Fruit fly (Drosophila melanogaster) whole organism, embryonic: ENCODE measurements around the gene Hsp67Ba.

Experiments used
- Aef1 ChIP-seq: fragments of 200-800 bp; sonication (Bioruptor generic); IDR thresholded peaks from 3 replicates; pipeline ENCODE4 v1.3.6; 2022; ENCODE audit warnings: missing biosample characterization, missing genetic modification characterization
- CG12391 ChIP-seq: fragments of 200-800 bp; sonication (Bioruptor generic); optimal IDR thresholded peaks from 3 replicates; lab custom pipeline; 2018; ENCODE audit warnings: missing biosample characterization, mild to moderate bottlenecking, missing genetic modification characterization, moderate library complexity
- CG12942 ChIP-seq: fragments of 200-800 bp; sonication (Bioruptor generic); optimal IDR thresholded peaks from 3 replicates; lab custom pipeline; 2016; ENCODE audit warnings: missing biosample characterization, missing genetic modification characterization
- CG13424 ChIP-seq: fragments of 200-800 bp; sonication (Bioruptor generic); optimal IDR thresholded peaks from 2 replicates; lab custom pipeline; 2019; ENCODE audit warnings: missing biosample characterization, mild to moderate bottlenecking, missing genetic modification characterization, moderate library complexity
- CG13775 ChIP-seq: fragments of 200-800 bp; sonication (Bioruptor generic); optimal IDR thresholded peaks from 3 replicates; lab custom pipeline; 2017; ENCODE audit warnings: missing biosample characterization, mild to moderate bottlenecking, missing genetic modification characterization
- CG17568 ChIP-seq: fragments of 200-800 bp; sonication (Bioruptor generic); optimal IDR thresholded peaks from 2 replicates; lab custom pipeline; 2018; ENCODE audit warnings: missing biosample characterization, mild to moderate bottlenecking, missing genetic modification characterization, moderate library complexity
- CG2202 ChIP-seq: fragments of 200-800 bp; sonication (Bioruptor generic); optimal IDR thresholded peaks from 2 replicates; lab custom pipeline; 2018; ENCODE audit warnings: missing biosample characterization, mild to moderate bottlenecking, missing genetic modification characterization
- CG30431 ChIP-seq: fragments of 200-800 bp; sonication (Bioruptor generic); optimal IDR thresholded peaks from 2 replicates; lab custom pipeline; 2017; ENCODE audit warnings: missing biosample characterization, missing genetic modification characterization
- CG3163 ChIP-seq: fragments of 200-800 bp; sonication (Bioruptor generic); optimal IDR thresholded peaks from 3 replicates; lab custom pipeline; 2016; ENCODE audit warnings: missing biosample characterization, missing genetic modification characterization
- CG32772 ChIP-seq: fragments of 200-800 bp; sonication (Bioruptor generic); IDR thresholded peaks from 2 replicates; pipeline ENCODE4 v1.3.6; 2022; ENCODE audit warnings: missing biosample characterization, missing genetic modification characterization
- CG3281 ChIP-seq: fragments of 200-800 bp; sonication (Bioruptor generic); optimal IDR thresholded peaks from 3 replicates; lab custom pipeline; 2017; ENCODE audit warnings: missing biosample characterization, mild to moderate bottlenecking, missing genetic modification characterization
- CG3407 ChIP-seq: fragments of 200-800 bp; sonication (Bioruptor generic); optimal IDR thresholded peaks from 2 replicates; lab custom pipeline; 2018; ENCODE audit warnings: missing biosample characterization, mild to moderate bottlenecking, missing genetic modification characterization
- CG3726 ChIP-seq: fragments of 200-800 bp; sonication (Bioruptor generic); IDR thresholded peaks from 3 replicates; pipeline ENCODE4, ENCODE4 v1.3.6; 2022; ENCODE audit warnings: missing biosample characterization, missing genetic modification characterization
- CG3995 ChIP-seq: fragments of 200-800 bp; sonication (Bioruptor generic); optimal IDR thresholded peaks from 3 replicates; lab custom pipeline; 2016; ENCODE audit warnings: missing biosample characterization, missing genetic modification characterization
- CG4820 ChIP-seq: fragments of 200-800 bp; sonication (Bioruptor generic); optimal IDR thresholded peaks from 3 replicates; lab custom pipeline; 2016; ENCODE audit warnings: missing biosample characterization, missing genetic modification characterization
- CG5245 ChIP-seq: fragments of 200-800 bp; sonication (Bioruptor generic); optimal IDR thresholded peaks from 3 replicates; lab custom pipeline; 2016; ENCODE audit warnings: missing biosample characterization, missing genetic modification characterization
- CG7357 ChIP-seq: fragments of 200-800 bp; sonication (Bioruptor generic); IDR thresholded peaks from 3 replicates; pipeline ENCODE4 v1.3.6; 2022; ENCODE audit warnings: missing biosample characterization, missing genetic modification characterization
- CG7987 ChIP-seq: fragments of 200-800 bp; sonication (Bioruptor generic); optimal IDR thresholded peaks from 2 replicates; lab custom pipeline; 2018; ENCODE audit warnings: missing biosample characterization, mild to moderate bottlenecking, missing genetic modification characterization, moderate library complexity
- CG8388 ChIP-seq: fragments of 200-800 bp; sonication (Bioruptor generic); optimal IDR thresholded peaks from 2 replicates; lab custom pipeline; 2019; ENCODE audit warnings: missing biosample characterization, mild to moderate bottlenecking, missing genetic modification characterization, moderate library complexity
- CG9609 ChIP-seq: fragments of 200-800 bp; sonication (Bioruptor generic); optimal IDR thresholded peaks from 3 replicates; lab custom pipeline; 2016; ENCODE audit warnings: missing biosample characterization, missing genetic modification characterization
- CHES-1-like ChIP-seq: fragments of 200-800 bp; sonication (Bioruptor generic); optimal IDR thresholded peaks from 2 replicates; lab custom pipeline; 2016; ENCODE audit warnings: missing biosample characterization, missing genetic modification characterization
- Dip3 ChIP-seq: fragments of 200-800 bp; sonication (Bioruptor generic); optimal IDR thresholded peaks from 3 replicates; lab custom pipeline; 2016; ENCODE audit warnings: missing biosample characterization, missing genetic modification characterization
- Doc3 ChIP-seq: fragments of 200-800 bp; sonication (Bioruptor generic); IDR thresholded peaks from 3 replicates; pipeline ENCODE4 v1.3.6; 2022; ENCODE audit warnings: missing biosample characterization, missing genetic modification characterization; ENCODE audit not compliant: partially characterized antibody
- Dp ChIP-seq: fragments of 200-800 bp; sonication (Bioruptor generic); optimal IDR thresholded peaks from 2 replicates; lab custom pipeline; 2018; ENCODE audit warnings: missing biosample characterization, mild to moderate bottlenecking, missing genetic modification characterization, moderate library complexity
- Fer1 ChIP-seq: fragments of 200-800 bp; sonication (Bioruptor generic); optimal IDR thresholded peaks from 2 replicates; lab custom pipeline; 2017; ENCODE audit warnings: missing biosample characterization, mild to moderate bottlenecking, missing genetic modification characterization
- HmgD ChIP-seq: fragments of 200-800 bp; sonication (Bioruptor generic); optimal IDR thresholded peaks from 3 replicates; lab custom pipeline; 2016; ENCODE audit warnings: missing biosample characterization, missing genetic modification characterization
- Hr3 ChIP-seq: fragments of 200-800 bp; sonication (Bioruptor generic); optimal IDR thresholded peaks from 3 replicates; lab custom pipeline; 2016; ENCODE audit warnings: missing biosample characterization, missing genetic modification characterization
- NC2β ChIP-seq: fragments of 200-800 bp; sonication (Bioruptor generic); optimal IDR thresholded peaks from 2 replicates; lab custom pipeline; 2016; ENCODE audit warnings: missing biosample characterization, missing genetic modification characterization
- Neu2 ChIP-seq: fragments of 200-800 bp; sonication (Bioruptor generic); optimal IDR thresholded peaks from 3 replicates; lab custom pipeline; 2016; ENCODE audit warnings: missing biosample characterization, missing genetic modification characterization, borderline replicate concordance
- Nf-YC ChIP-seq: fragments of 200-800 bp; optimal IDR thresholded peaks from 3 replicates; lab custom pipeline; 2019; ENCODE audit warnings: missing biosample characterization, mild to moderate bottlenecking, missing genetic modification characterization, moderate library complexity
- Sox100B ChIP-seq: fragments of 200-800 bp; sonication (Bioruptor generic); optimal IDR thresholded peaks from 3 replicates; lab custom pipeline; 2018; ENCODE audit warnings: missing biosample characterization, mild to moderate bottlenecking, missing genetic modification characterization
- Xrp1 ChIP-seq: fragments of 200-800 bp; sonication (Bioruptor generic); IDR thresholded peaks from 2 replicates; pipeline ENCODE4 v1.3.6; 2022; ENCODE audit warnings: missing biosample characterization, missing genetic modification characterization
- bbx ChIP-seq: fragments of 200-800 bp; sonication (Bioruptor generic); IDR thresholded peaks from 2 replicates; pipeline ENCODE4 v1.3.6; 2022; ENCODE audit warnings: missing biosample characterization, missing genetic modification characterization; ENCODE audit not compliant: partially characterized antibody
- cad ChIP-seq: fragments of >200 bp; optimal IDR thresholded peaks from 2 replicates; lab custom pipeline; 2017; ENCODE audit warnings: missing biosample characterization, missing genetic modification characterization
- cato ChIP-seq: fragments of 200-800 bp; sonication (Bioruptor generic); optimal IDR thresholded peaks from 2 replicates; lab custom pipeline; 2016; ENCODE audit warnings: missing biosample characterization, missing genetic modification characterization, borderline replicate concordance
- croc ChIP-seq: fragments of 200-800 bp; sonication (Bioruptor generic); conservative IDR thresholded peaks from 3 replicates; pipeline ENCODE4 v1.3.6; 2022; ENCODE audit warnings: missing biosample characterization, missing genetic modification characterization
- disco-r ChIP-seq: fragments of 200-800 bp; sonication (Bioruptor generic); optimal IDR thresholded peaks from 2 replicates; lab custom pipeline; 2016; ENCODE audit warnings: missing biosample characterization, missing genetic modification characterization
- dmrt99B ChIP-seq: fragments of 200-800 bp; sonication (Bioruptor generic); optimal IDR thresholded peaks from 2 replicates; lab custom pipeline; 2018; ENCODE audit warnings: missing biosample characterization, mild to moderate bottlenecking, missing genetic modification characterization, moderate library complexity
- en ChIP-seq: fragments of 200-800 bp; sonication (Bioruptor generic); optimal IDR thresholded peaks from 2 replicates; lab custom pipeline; 2016; ENCODE audit warnings: missing biosample characterization, missing genetic modification characterization
- esg ChIP-seq: fragments of 200-800 bp; sonication (Bioruptor generic); conservative IDR thresholded peaks from 2 replicates; pipeline ENCODE4 v1.3.6; 2022; ENCODE audit warnings: missing biosample characterization, missing genetic modification characterization
- ewg ChIP-seq: fragments of 200-800 bp; sonication (Bioruptor generic); optimal IDR thresholded peaks from 3 replicates; lab custom pipeline; 2017; ENCODE audit warnings: mild to moderate bottlenecking, missing biosample characterization, missing genetic modification reagents, missing genetic modification characterization
- otp ChIP-seq: fragments of 200-800 bp; sonication (Bioruptor generic); IDR thresholded peaks from 3 replicates; pipeline ENCODE4, ENCODE4 v1.3.6; 2022; ENCODE audit warnings: missing biosample characterization, missing genetic modification characterization
- sim ChIP-seq: fragments of 200-800 bp; sonication (Bioruptor generic); IDR thresholded peaks from 2 replicates; pipeline ENCODE4 v1.3.6; 2022; ENCODE audit warnings: missing biosample characterization, missing genetic modification characterization
- slp2 ChIP-seq: fragments of 200-800 bp; sonication (Bioruptor generic); optimal IDR thresholded peaks from 2 replicates; lab custom pipeline; 2016; ENCODE audit warnings: missing biosample characterization, missing genetic modification characterization
- sna ChIP-seq: fragments of 200-800 bp; sonication (Bioruptor generic); IDR thresholded peaks from 2 replicates; pipeline ENCODE4 v1.3.6; 2022; ENCODE audit warnings: missing biosample characterization, missing genetic modification characterization; ENCODE audit not compliant: partially characterized antibody
- stwl ChIP-seq: fragments of 200-800 bp; sonication (Bioruptor generic); optimal IDR thresholded peaks from 3 replicates; lab custom pipeline; 2018; ENCODE audit warnings: missing biosample characterization, mild to moderate bottlenecking, missing genetic modification characterization, moderate library complexity
- toy ChIP-seq: fragments of 200-800 bp; sonication (Bioruptor generic); IDR thresholded peaks from 2 replicates; pipeline ENCODE4 v1.3.6; 2022; ENCODE audit warnings: missing biosample characterization, missing genetic modification characterization
- vfl ChIP-seq: fragments of 200-800 bp; sonication (Bioruptor generic); optimal IDR thresholded peaks from 2 replicates; lab custom pipeline; 2016; ENCODE audit warnings: missing biosample characterization, missing genetic modification characterization
- wdn ChIP-seq: fragments of 200-800 bp; sonication (Bioruptor generic); IDR thresholded peaks from 2 replicates; pipeline ENCODE4 v1.3.6; 2022; ENCODE audit warnings: missing biosample characterization, missing genetic modification characterization
- wek ChIP-seq: fragments of 200-800 bp; sonication (Bioruptor generic); optimal IDR thresholded peaks from 3 replicates; lab custom pipeline; 2018; ENCODE audit warnings: missing biosample characterization, mild to moderate bottlenecking, missing genetic modification characterization, moderate library complexity
- zen2 ChIP-seq: fragments of 200-800 bp; sonication (Bioruptor generic); IDR thresholded peaks from 3 replicates; pipeline ENCODE4 v1.3.6; 2022; ENCODE audit warnings: missing biosample characterization, missing genetic modification characterization; ENCODE audit not compliant: partially characterized antibody

Hsp67Ba gene

dm6 chr3L:9360217-9360692 lies 19.1 kb downstream of the Hsp67Ba start, which contains the start of gene Pdxk (continued):
- peak; percentile 20 for TF ChIP-seq CG3281 (GFP tag; lab: Kevin White, UChicago)
- TF ChIP-seq sna (GFP tag; lab: Robert Waterston, UW), result 0 out of 2 replicates have a peak, but pooled peaks have one; percentile 34
- TF ChIP-seq toy (GFP tag; lab: Robert Waterston, UW), result no peak
- no peak for TF ChIP-seq CG12942 (GFP tag; lab: Kevin White, UChicago)
- TF ChIP-seq sim (GFP tag; lab: Robert Waterston, UW), result no peak
- peak; percentile 3 for TF ChIP-seq CG17568 (GFP tag; lab: Kevin White, UChicago)
- no peak for TF ChIP-seq CG32772
- TF ChIP-seq CG13775 (GFP tag; lab: Kevin White, UChicago), result no peak
- no peak for TF ChIP-seq CG3726 (GFP tag; lab: Robert Waterston, UW)
- no peak for TF ChIP-seq cato (GFP tag; lab: Kevin White, UChicago)
- no peak for TF ChIP-seq esg
- TF ChIP-seq slp2, result no peak
- no peak for TF ChIP-seq CG2202 (tag; lab: Kevin White, UChicago)
- 0 out of 2 replicates have a peak, but pooled peaks have one; percentile 26 for TF ChIP-seq Xrp1 (GFP tag; lab: Robert Waterston, UW)
- TF ChIP-seq CG30431, result no peak
- no peak for TF ChIP-seq Doc3 (GFP tag; lab: Robert Waterston, UW)
- TF ChIP-seq Sox100B, result no peak
- no peak for TF ChIP-seq Aef1
- no peak for TF ChIP-seq otp (GFP tag; lab: Robert Waterston, UW)
- TF ChIP-seq disco-r (GFP tag; lab: Kevin White, UChicago), result no peak
- TF ChIP-seq CG3995 (GFP tag; lab: Kevin White, UChicago), result no peak
- TF ChIP-seq cad (GFP tag; lab: Kevin White, UChicago), result no peak
- TF ChIP-seq CG7357 (GFP tag; lab: Robert Waterston, UW), result no peak
- peak; percentile 59 for TF ChIP-seq wek (GFP tag; lab: Kevin White, UChicago)
- no peak for TF ChIP-seq en (GFP tag; lab: Kevin White, UChicago)
- TF ChIP-seq Dp, result peak; percentile 41
- no peak for TF ChIP-seq vfl
- no peak for TF ChIP-seq CG9609
- TF ChIP-seq croc (GFP tag; lab: Robert Waterston, UW), result no peak
- no peak for TF ChIP-seq CG13424 (tag; lab: Kevin White, UChicago)
- TF ChIP-seq NC2β (GFP tag; lab: Kevin White, UChicago), result no peak
- TF ChIP-seq Fer1 (GFP tag; lab: Kevin White, UChicago), result peak; percentile 31
- no peak for TF ChIP-seq bbx (GFP tag; lab: Robert Waterston, UW)
- no peak for TF ChIP-seq CG4820 (GFP tag; lab: Kevin White, UChicago)
- TF ChIP-seq HmgD (GFP tag; lab: Kevin White, UChicago), result no peak
- TF ChIP-seq CG3163 (GFP tag; lab: Kevin White, UChicago), result no peak
- TF ChIP-seq Nf-YC (tag; lab: Kevin White, UChicago), result peak; percentile 45
- no peak for TF ChIP-seq Neu2 (GFP tag; lab: Kevin White, UChicago)
- no peak for TF ChIP-seq CG3407 (GFP tag; lab: Kevin White, UChicago)
- TF ChIP-seq CG5245, result no peak
- no peak for TF ChIP-seq zen2 (GFP tag; lab: Robert Waterston, UW)
- TF ChIP-seq CG8388, result no peak
- no peak for TF ChIP-seq wdn (GFP tag; lab: Robert Waterston, UW)
- TF ChIP-seq Dip3 (GFP tag; lab: Kevin White, UChicago), result no peak
- TF ChIP-seq CG12391 (tag; lab: Kevin White, UChicago), result peak; percentile 31
- TF ChIP-seq dmrt99B (tag; lab: Kevin White, UChicago), result no peak
- TF ChIP-seq ewg (GFP tag; lab: Kevin White, UChicago), result no peak
- TF ChIP-seq Hr3 (GFP tag; lab: Kevin White, UChicago), result no peak
- peak; percentile 52 for TF ChIP-seq CG7987 (GFP tag; lab: Kevin White, UChicago)
- TF ChIP-seq CHES-1-like (GFP tag; lab: Kevin White, UChicago), result no peak
- TF ChIP-seq stwl (tag; lab: Kevin White, UChicago), result peak; percentile 43
